Fruit fly (Drosophila melanogaster): ENCODE data around the gene CG5290.

Gene CG5290

DNA sequence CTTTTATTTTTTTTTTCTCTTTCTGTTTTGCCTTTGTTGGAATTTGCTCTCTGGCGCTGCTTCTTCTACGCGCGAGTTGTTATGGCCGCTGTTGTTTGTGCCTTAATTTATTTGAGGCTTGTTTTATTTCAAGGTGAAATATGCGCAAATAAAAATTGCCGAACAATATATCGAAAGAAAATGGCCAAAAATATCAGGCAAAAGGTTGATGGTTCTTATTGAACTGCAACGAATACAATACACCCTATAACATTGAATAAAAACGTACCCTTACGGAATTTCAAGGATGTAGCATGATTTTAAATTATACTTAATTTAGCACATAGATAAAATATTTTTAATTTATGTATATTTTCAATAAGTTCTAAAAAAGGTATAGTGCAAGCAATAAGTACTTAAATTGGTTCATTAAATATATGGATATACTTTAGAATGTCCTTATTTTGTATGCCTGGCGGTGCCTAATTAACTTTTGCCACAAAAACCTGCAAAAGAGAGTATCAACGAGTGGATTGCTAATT, 37.2 kb upstream of the CG5290 start (continued):
- TF ChIP-seq jim (GFP tag; optimal IDR thresholded peaks at IDR 0.05) = no peak
- TF ChIP-seq HLH106 (tag; optimal IDR thresholded peaks at IDR 0.05) = peak; percentile 32
- no peak for TF ChIP-seq GATAd (GFP tag; optimal IDR thresholded peaks at IDR 0.05)
- no peak for TF ChIP-seq Hr83 (GFP tag; optimal IDR thresholded peaks at IDR 0.05; ENCODE audit: poor library complexity, severe bottlenecking)
- no peak for TF ChIP-seq dsf (GFP tag; optimal IDR thresholded peaks at IDR 0.05; ENCODE audit: borderline replicate concordance)
- TF ChIP-seq tai (GFP tag; optimal IDR thresholded peaks at IDR 0.05) = no peak

DNA sequence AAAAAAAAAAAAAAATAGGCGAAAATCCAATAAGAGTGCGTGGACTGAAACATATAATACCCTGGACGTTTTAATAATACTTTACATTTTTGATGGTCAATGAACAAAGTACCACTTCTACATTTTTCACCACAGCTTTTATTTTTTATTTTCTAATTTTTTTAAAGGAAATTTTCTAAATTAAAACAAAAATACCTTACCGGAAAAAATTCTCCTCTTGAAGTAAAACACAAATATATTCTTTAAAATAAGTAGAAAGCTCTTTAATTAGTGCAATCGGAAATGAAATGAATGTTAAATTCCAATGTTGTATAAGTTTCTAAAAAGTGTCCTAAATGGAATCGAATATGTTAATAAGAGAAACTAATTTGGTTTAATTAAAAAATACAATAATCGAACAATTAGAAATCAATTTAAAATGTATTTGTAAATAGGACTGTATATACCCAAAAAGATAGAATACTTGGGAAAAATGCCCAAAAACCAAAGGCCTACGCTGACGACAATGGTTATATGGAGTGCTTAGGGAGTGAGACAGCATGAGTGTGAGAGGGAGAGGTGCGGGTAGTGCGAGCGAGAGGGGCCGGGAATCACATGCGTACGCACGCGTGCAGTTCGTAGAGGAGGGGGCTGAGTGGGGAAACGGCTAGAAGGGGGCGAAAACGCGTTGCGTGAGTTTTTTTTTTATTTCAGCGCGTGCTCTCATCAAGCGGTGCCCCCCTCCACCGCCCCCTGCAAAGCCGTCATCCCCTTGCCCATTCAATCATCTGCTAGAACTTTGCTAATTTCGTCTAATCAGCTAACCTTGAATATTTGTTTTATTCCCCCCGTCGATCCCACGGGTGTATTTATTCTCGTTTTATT, 36.5 kb upstream of the CG5290 start:
- TF ChIP-seq Rel (GFP tag; optimal IDR thresholded peaks at IDR 0.05) (no peak), Rel (tag; optimal IDR thresholded peaks at IDR 0.05) (peak; percentile 93), dsf (GFP tag; optimal IDR thresholded peaks at IDR 0.05; ENCODE audit: borderline replicate concordance) (no peak), h (GFP tag; optimal IDR thresholded peaks at IDR 0.05) (peak; percentile 62), jim (GFP tag; optimal IDR thresholded peaks at IDR 0.05) (peak; percentile 59)

DNA sequence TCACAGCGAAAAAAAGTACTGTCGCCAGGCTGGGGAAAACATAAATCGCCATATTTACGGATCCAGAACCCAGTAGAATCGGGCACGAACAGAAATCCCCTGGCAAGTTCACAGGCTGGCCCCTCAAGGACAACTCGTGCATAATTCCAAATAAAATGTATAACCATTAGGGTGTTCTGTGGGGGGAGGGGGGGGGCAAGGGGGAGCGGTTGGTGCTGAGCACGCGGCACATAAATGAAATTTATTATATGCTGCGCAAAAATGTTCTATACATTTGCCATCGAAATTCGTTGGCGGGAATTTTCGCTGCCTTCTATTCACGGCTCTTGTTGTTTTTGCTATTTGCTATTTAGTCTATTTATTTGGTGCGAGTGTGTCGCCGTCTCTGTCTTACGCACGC, 35.8 kb upstream of the CG5290 start:
- no peak for TF ChIP-seq CG9705 (GFP tag; optimal IDR thresholded peaks at IDR 0.05)
- TF ChIP-seq Rel (GFP tag; optimal IDR thresholded peaks at IDR 0.05) = no peak
- TF ChIP-seq Rel (tag; optimal IDR thresholded peaks at IDR 0.05) = peak; percentile 55

DNA sequence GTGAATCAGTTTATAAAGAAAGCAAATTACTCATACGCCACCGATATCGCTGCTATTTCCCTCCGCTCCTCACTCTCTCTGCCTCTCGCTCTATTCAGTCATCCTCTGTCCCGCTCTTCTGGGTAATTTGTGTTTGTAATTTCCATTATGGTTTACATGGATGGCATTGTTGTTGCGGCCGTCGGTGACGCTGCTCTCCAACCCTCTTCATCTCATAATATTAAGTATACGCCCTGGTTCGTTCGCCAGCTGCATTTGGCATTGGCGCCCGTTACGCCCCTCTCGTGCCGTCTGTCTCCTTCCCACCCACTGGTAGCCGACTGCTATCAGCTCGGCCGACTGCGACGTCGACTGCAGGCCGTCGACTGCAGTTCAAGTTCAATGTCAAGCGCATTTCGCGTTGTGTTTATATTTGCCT, 34.9 kb upstream of the CG5290 start:
- TF ChIP-seq CrebA (GFP tag; optimal IDR thresholded peaks at IDR 0.05; ENCODE audit: borderline replicate concordance) (peak; percentile 36), Mio (GFP tag; optimal IDR thresholded peaks at IDR 0.05) (no peak), HLH106 (tag; optimal IDR thresholded peaks at IDR 0.05) (peak; percentile 19), Abd-B (GFP tag; optimal IDR thresholded peaks at IDR 0.05) (no peak), N (GFP tag; optimal IDR thresholded peaks at IDR 0.05) (no peak), dmrt93B (GFP tag; optimal IDR thresholded peaks at IDR 0.05) (no peak), usp (GFP tag; optimal IDR thresholded peaks at IDR 0.05) (no peak), psq (GFP tag; optimal IDR thresholded peaks at IDR 0.05) (peak; percentile 19), OdsH (GFP tag; optimal IDR thresholded peaks at IDR 0.05) (no peak), GATAd (GFP tag; optimal IDR thresholded peaks at IDR 0.05) (peak; percentile 23), Sp1 (GFP tag; optimal IDR thresholded peaks at IDR 0.05) (peak; percentile 39), Jra (GFP tag; optimal IDR thresholded peaks at IDR 0.05) (peak; percentile 85), fru (GFP tag; optimal IDR thresholded peaks at IDR 0.05) (peak; percentile 49), ey (GFP tag; optimal IDR thresholded peaks at IDR 0.05) (no peak), h (GFP tag; optimal IDR thresholded peaks at IDR 0.05) (peak; percentile 67), Hr78 (GFP tag; optimal IDR thresholded peaks at IDR 0.05) (no peak), woc (GFP tag; optimal IDR thresholded peaks at IDR 0.05) (no peak), sage (GFP tag; optimal IDR thresholded peaks at IDR 0.05) (no peak), dl (GFP tag; optimal IDR thresholded peaks at IDR 0.05; ENCODE audit: insufficient read depth in 1 of 2, partially characterized antibody in 2 of 2) (peak in 1 of 2 experiments; percentile 6), tai (GFP tag; optimal IDR thresholded peaks at IDR 0.05) (peak; percentile 53), Rel (GFP tag; optimal IDR thresholded peaks at IDR 0.05) (no peak), Rel (tag; optimal IDR thresholded peaks at IDR 0.05) (peak; percentile 85), Dif (GFP tag; optimal IDR thresholded peaks at IDR 0.05; ENCODE audit: partially characterized antibody) (no peak), Myc (optimal IDR thresholded peaks at IDR 0.05) (no peak), CG32264 (GFP tag; optimal IDR thresholded peaks at IDR 0.05) (peak; percentile 14), pan (optimal IDR thresholded peaks at IDR 0.05) (no peak), sv (GFP tag; optimal IDR thresholded peaks at IDR 0.05) (no peak), Hr83 (GFP tag; optimal IDR thresholded peaks at IDR 0.05; ENCODE audit: poor library complexity, severe bottlenecking) (peak; percentile 58), CG9705 (GFP tag; optimal IDR thresholded peaks at IDR 0.05) (no peak), lola (GFP tag; optimal IDR thresholded peaks at IDR 0.05) (no peak), Hnf4 (GFP tag; optimal IDR thresholded peaks at IDR 0.05) (peak; percentile 70), br (GFP tag; optimal IDR thresholded peaks at IDR 0.05) (peak; percentile 45), dsf (GFP tag; optimal IDR thresholded peaks at IDR 0.05; ENCODE audit: borderline replicate concordance) (no peak), jim (GFP tag; optimal IDR thresholded peaks at IDR 0.05) (no peak), rgr (GFP tag; optimal IDR thresholded peaks at IDR 0.05) (peak; percentile 4), Dfd (GFP tag; optimal IDR thresholded peaks at IDR 0.05) (no peak), foxo (GFP tag; optimal IDR thresholded peaks at IDR 0.05) (peak in 1 of 2 experiments; percentile 30), brk (GFP tag; optimal IDR thresholded peaks at IDR 0.05) (peak; percentile 42), Vsx2 (GFP tag; optimal IDR thresholded peaks at IDR 0.05; ENCODE audit: partially characterized antibody) (no peak)
